Worm (Caenorhabditis elegans) whole organism, midembryonic: ENCODE measurements around the gene fbxb-63.

Source experiments
- T22C8.4 ChIP-seq: fragments of 200-800 bp; sonication (Bioruptor generic); IDR thresholded peaks from 2 replicates; pipeline ENCODE4 v1.3.6; 2022; ENCODE audit warnings: missing genetic modification characterization, missing compliant biosample characterization
- cog-1 ChIP-seq: sonication (generic microtip); optimal IDR thresholded peaks from 2 replicates; lab custom pipeline; 2016; ENCODE audit warnings: missing genetic modification characterization, missing compliant biosample characterization
- flt-1 ChIP-seq: fragments of 200-800 bp; sonication (Bioruptor generic); IDR thresholded peaks from 2 replicates; pipeline ENCODE4 v1.3.6; 2022; ENCODE audit warnings: missing genetic modification characterization, missing compliant biosample characterization
- klf-2 ChIP-seq: fragments of 200-800 bp; sonication (Bioruptor generic); conservative IDR thresholded peaks from 2 replicates; pipeline ENCODE4 v1.3.6; 2022; ENCODE audit warnings: missing genetic modification reagents, missing genetic modification characterization, missing compliant biosample characterization
- med-1 ChIP-seq: sonication (generic microtip); optimal IDR thresholded peaks from 2 replicates; lab custom pipeline; 2017; ENCODE audit warnings: missing genetic modification characterization, mild to moderate bottlenecking, missing compliant biosample characterization, antibody characterized with exemption, missing genetic modification reagents; ENCODE audit not compliant: insufficient read depth
- ref-1 ChIP-seq: fragments of 200-800 bp; sonication (Bioruptor generic); conservative IDR thresholded peaks from 2 replicates; pipeline ENCODE4 v1.3.6; 2022; ENCODE audit warnings: missing genetic modification reagents, missing genetic modification characterization, missing compliant biosample characterization
- tab-1 ChIP-seq: fragments of 200-800 bp; sonication (Bioruptor generic); IDR thresholded peaks from 2 replicates; pipeline ENCODE4 v1.3.6; 2022; ENCODE audit warnings: missing genetic modification characterization, missing compliant biosample characterization
- ztf-23 ChIP-seq: fragments of 200-800 bp; sonication (Bioruptor generic); IDR thresholded peaks from 2 replicates; pipeline ENCODE4 v1.3.6; 2022; ENCODE audit warnings: missing genetic modification reagents, missing genetic modification characterization, missing compliant biosample characterization
- ztf-29 ChIP-seq: fragments of 200-800 bp; sonication (Bioruptor generic); IDR thresholded peaks from 2 replicates; pipeline ENCODE4 v1.3.6; 2022; ENCODE audit warnings: missing genetic modification reagents, missing genetic modification characterization, missing compliant biosample characterization

DNA sequence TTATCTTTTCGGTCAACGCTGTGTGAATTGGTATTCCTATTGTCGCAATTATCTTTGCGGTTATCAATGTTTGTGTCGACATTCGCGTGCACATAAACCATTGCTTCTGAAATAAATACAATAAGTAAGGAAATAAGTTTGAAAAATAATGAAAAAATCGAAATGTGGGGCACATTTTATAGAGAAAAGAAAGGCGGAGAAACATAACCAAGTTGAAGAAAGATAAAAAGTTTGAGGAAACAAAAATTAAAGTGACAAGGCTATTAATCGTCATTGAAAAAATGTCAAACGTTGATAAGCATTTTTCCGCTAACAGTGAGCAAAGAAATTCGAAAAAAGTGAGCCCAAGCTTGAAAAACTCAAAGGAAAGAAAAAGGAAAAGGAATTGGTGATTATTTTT, 18.9 kb upstream of the fbxb-63 start, which contains the start of gene C43D7.4:
- TF ChIP-seq tab-1 (GFP tag; lab: Robert Waterston, UW) (no peak), ztf-29 (GFP tag; lab: Robert Waterston, UW) (no peak), klf-2 (GFP tag; lab: Robert Waterston, UW) (no peak), med-1 (GFP tag; lab: Kevin White, UChicago) (no peak), cog-1 (tag; lab: Kevin White, UChicago) (no peak), flt-1 (GFP tag; lab: Robert Waterston, UW) (no peak), T22C8.4 (no peak), ref-1 (GFP tag; lab: Robert Waterston, UW) (no peak), ztf-23 (GFP tag; lab: Robert Waterston, UW) (no peak)
